Worm (Caenorhabditis elegans): ENCODE data around the gene T24C2.3.

The T24C2.3 gene

DNA sequence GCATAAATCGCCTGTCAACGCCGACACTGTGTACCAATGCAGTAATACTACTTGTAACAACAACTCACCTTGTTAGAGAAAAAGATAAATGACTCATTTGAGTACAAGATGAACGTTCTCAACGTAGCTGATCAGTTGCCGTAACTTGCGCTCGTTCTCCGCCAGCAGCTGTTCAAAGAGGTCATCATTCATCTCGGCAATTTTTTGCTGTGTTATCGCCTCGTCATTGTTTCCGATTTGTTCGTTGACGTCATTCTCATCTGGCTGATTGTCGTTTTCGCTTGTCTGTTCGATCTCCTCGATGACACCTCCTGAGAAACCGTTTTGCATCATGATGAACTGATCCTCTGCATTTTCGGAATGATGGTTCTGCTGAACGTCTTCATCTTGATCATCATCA, 40.0 kb upstream of the T24C2.3 start:
- peak; percentile 90 for TF ChIP-seq unc-62 (GFP tag; optimal IDR thresholded peaks at IDR 0.05)
- no peak for TF ChIP-seq ham-2 (GFP tag; optimal IDR thresholded peaks at IDR 0.05)
- no peak for TF ChIP-seq ceh-83 (GFP tag; optimal IDR thresholded peaks at IDR 0.05)
- peak; percentile 46 for TF ChIP-seq nhr-2 (tag; optimal IDR thresholded peaks at IDR 0.05)
- TF ChIP-seq mab-5 (tag; optimal IDR thresholded peaks at IDR 0.05): no peak
- TF ChIP-seq ztf-11 (tag; optimal IDR thresholded peaks at IDR 0.05): no peak
- TF ChIP-seq hlh-1 (tag; optimal IDR thresholded peaks at IDR 0.05): peak; percentile 96
- no peak for TF ChIP-seq pha-4 (tag; optimal IDR thresholded peaks at IDR 0.05)
- TF ChIP-seq snpc-4 (tag; optimal IDR thresholded peaks at IDR 0.05): no peak
- no peak for TF ChIP-seq lin-32 (GFP tag; optimal IDR thresholded peaks at IDR 0.05)
- peak; percentile 17 for TF ChIP-seq lin-13 (tag; optimal IDR thresholded peaks at IDR 0.05)

DNA sequence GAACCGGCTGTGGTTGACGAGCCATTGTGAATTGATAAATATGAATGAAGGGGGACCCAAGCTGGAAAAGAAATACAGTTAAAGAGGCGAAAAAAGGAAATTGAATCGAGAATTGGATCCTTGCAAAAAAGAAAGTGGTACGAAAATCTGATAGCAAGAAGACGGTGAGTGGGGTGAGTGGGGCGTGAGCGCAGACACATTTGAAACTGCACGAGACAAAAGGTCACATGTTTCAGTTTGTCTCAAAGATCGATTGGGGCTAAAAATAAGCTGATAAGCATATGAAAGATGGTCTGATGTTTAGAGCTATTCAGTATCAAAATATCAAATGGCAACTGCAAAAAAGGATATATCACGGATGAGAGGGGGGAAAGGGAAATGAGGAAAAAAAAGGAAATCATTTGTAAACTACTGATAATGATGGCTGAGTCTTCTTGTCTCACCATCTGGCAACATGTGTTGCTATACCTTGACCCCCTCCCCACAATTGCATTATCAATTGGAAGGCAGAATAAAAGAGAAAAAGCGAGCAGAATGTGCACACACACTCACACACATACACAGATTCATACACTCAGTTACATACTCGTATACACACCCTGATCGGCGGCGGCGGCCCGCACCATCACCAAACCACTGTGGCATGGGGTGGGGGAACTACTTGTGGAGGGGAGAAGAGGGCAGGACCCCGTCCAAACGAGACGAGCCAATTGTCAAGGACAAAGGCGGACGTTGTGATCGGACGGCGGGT, 39.3 kb upstream of the T24C2.3 start, which contains the start of gene M163.1:
Gene M163.1, minus strand, starts transcription at position 25 of the 751 bp plus-strand sequence.
- peak; percentile 16 for TF ChIP-seq cnd-1 (tag; optimal IDR thresholded peaks at IDR 0.05)
- TF ChIP-seq flh-1 (GFP tag; optimal IDR thresholded peaks at IDR 0.05): no peak
- no peak for TF ChIP-seq nhr-28 (tag; optimal IDR thresholded peaks at IDR 0.05)
- TF ChIP-seq ceh-43 (GFP tag; optimal IDR thresholded peaks at IDR 0.05): no peak
- TF ChIP-seq lin-13 (tag; optimal IDR thresholded peaks at IDR 0.05): no peak
- no peak for TF ChIP-seq blmp-1 (tag; optimal IDR thresholded peaks at IDR 0.05)
- TF ChIP-seq hlh-1 (tag; optimal IDR thresholded peaks at IDR 0.05): peak; percentile 66
- peak; percentile 59 for TF ChIP-seq M03D4.4 (tag; optimal IDR thresholded peaks at IDR 0.05)
- no peak for TF ChIP-seq ceh-39 (tag; optimal IDR thresholded peaks at IDR 0.05)
- no peak for TF ChIP-seq snpc-4 (tag; optimal IDR thresholded peaks at IDR 0.05)
- peak; percentile 56 for TF ChIP-seq ham-2 (GFP tag; optimal IDR thresholded peaks at IDR 0.05)
- TF ChIP-seq sem-2 (GFP tag; optimal IDR thresholded peaks at IDR 0.05): no peak
- TF ChIP-seq nhr-76 (tag; optimal IDR thresholded peaks at IDR 0.05): no peak
- TF ChIP-seq mep-1 (tag; optimal IDR thresholded peaks at IDR 0.05): no peak
- no peak for TF ChIP-seq nhr-237 (tag; optimal IDR thresholded peaks at IDR 0.05)
- peak; percentile 35 for TF ChIP-seq drap-1 (GFP tag; optimal IDR thresholded peaks at IDR 0.05)
- peak; percentile 53 for TF ChIP-seq ceh-83 (GFP tag; optimal IDR thresholded peaks at IDR 0.05)
- TF ChIP-seq bed-3 (GFP tag; optimal IDR thresholded peaks at IDR 0.05): no peak
- TF ChIP-seq unc-39 (tag; optimal IDR thresholded peaks at IDR 0.05): no peak
- peak; percentile 15 for TF ChIP-seq unc-62 (GFP tag; optimal IDR thresholded peaks at IDR 0.05)
- no peak for TF ChIP-seq zip-8 (tag; optimal IDR thresholded peaks at IDR 0.05)
- TF ChIP-seq sptf-1 (tag; optimal IDR thresholded peaks at IDR 0.05): peak; percentile 61
- TF ChIP-seq lsy-2 (tag; optimal IDR thresholded peaks at IDR 0.05): no peak
- TF ChIP-seq mab-5 (tag; optimal IDR thresholded peaks at IDR 0.05): no peak
- no peak for TF ChIP-seq elt-3 (tag; optimal IDR thresholded peaks at IDR 0.05)
- peak; percentile 78 for TF ChIP-seq lin-32 (GFP tag; optimal IDR thresholded peaks at IDR 0.05)
- TF ChIP-seq unc-120 (tag; optimal IDR thresholded peaks at IDR 0.05; ENCODE audit: poor library complexity, severe bottlenecking): peak; percentile 61
- peak; percentile 56 for TF ChIP-seq mls-2 (tag; optimal IDR thresholded peaks at IDR 0.05)
- no peak for TF ChIP-seq nhr-12 (tag; optimal IDR thresholded peaks at IDR 0.05)
- peak; percentile 41 for TF ChIP-seq tbx-8 (GFP tag; optimal IDR thresholded peaks at IDR 0.05)
- TF ChIP-seq ces-1 (GFP tag; optimal IDR thresholded peaks at IDR 0.05): no peak
- peak; percentile 76 for TF ChIP-seq nhr-2 (tag; optimal IDR thresholded peaks at IDR 0.05)
- TF ChIP-seq ztf-11 (tag; optimal IDR thresholded peaks at IDR 0.05): no peak
- TF ChIP-seq elt-1 (tag; optimal IDR thresholded peaks at IDR 0.05; ENCODE audit: borderline replicate concordance, insufficient read depth): no peak
- no peak for TF ChIP-seq pha-4 (tag; optimal IDR thresholded peaks at IDR 0.05)

DNA sequence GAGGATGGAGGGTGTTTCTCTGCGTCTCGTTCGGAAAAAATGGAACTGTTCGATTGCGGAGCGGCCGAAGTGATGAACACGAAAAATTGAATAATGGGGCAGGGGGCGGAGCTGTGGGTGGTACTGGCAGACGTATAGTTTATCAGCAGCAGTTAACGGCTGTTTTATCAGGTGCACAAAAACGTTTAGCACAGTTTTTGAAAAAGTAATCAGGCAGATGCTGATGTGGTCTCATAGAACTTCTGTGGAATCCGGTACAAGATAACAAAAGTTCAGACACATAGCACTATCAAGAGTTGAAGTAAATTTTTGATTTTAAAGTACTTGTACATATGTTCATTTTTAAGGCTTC, 38.8 kb upstream of the T24C2.3 start:
- TF ChIP-seq snpc-4 (tag; optimal IDR thresholded peaks at IDR 0.05): no peak
- TF ChIP-seq lin-13 (tag; optimal IDR thresholded peaks at IDR 0.05): no peak
- TF ChIP-seq ceh-43 (GFP tag; optimal IDR thresholded peaks at IDR 0.05): no peak
- TF ChIP-seq blmp-1 (tag; optimal IDR thresholded peaks at IDR 0.05): no peak
- TF ChIP-seq mab-5 (tag; optimal IDR thresholded peaks at IDR 0.05): no peak
- no peak for TF ChIP-seq ceh-83 (GFP tag; optimal IDR thresholded peaks at IDR 0.05)
- no peak for TF ChIP-seq nhr-2 (tag; optimal IDR thresholded peaks at IDR 0.05)
- TF ChIP-seq sptf-1 (tag; optimal IDR thresholded peaks at IDR 0.05): no peak
- no peak for TF ChIP-seq nhr-28 (tag; optimal IDR thresholded peaks at IDR 0.05)
- no peak for TF ChIP-seq nhr-76 (tag; optimal IDR thresholded peaks at IDR 0.05)
- no peak for TF ChIP-seq sem-2 (GFP tag; optimal IDR thresholded peaks at IDR 0.05)
- no peak for TF ChIP-seq ztf-11 (tag; optimal IDR thresholded peaks at IDR 0.05)
- TF ChIP-seq unc-62 (GFP tag; optimal IDR thresholded peaks at IDR 0.05): no peak

Data from whole organism, mixed stage, embryonic.